Fruit fly (Drosophila melanogaster): Measurements from ENCODE around the gene CG12075.
A peak's percentile ranks its signal among the peaks of the same experiment; 100 is the strongest.

dm6 chrX:8800235-8800771 is 37.8 kb upstream of the CG12075 start:
- TF ChIP-seq psq (GFP tag; optimal IDR thresholded peaks at IDR 0.05) (peak; percentile 36), pan (optimal IDR thresholded peaks at IDR 0.05) (no peak), jim (GFP tag; optimal IDR thresholded peaks at IDR 0.05) (no peak), usp (GFP tag; optimal IDR thresholded peaks at IDR 0.05) (no peak)
